Fruit fly (Drosophila melanogaster) S2 (cell line): ENCODE results near the gene Zip99C.
A peak's percentile ranks its signal among the peaks of the same experiment; 100 is the strongest.

Experiments
- CG8478 ChIP-seq: fragments of >200 bp; optimal IDR thresholded peaks from 2 replicates; lab custom pipeline; 2018
- CTCF ChIP-seq, 2 experiments: fragments of >200 bp; optimal IDR thresholded peaks; 2 replicates each; lab custom pipeline; 2018

DNA sequence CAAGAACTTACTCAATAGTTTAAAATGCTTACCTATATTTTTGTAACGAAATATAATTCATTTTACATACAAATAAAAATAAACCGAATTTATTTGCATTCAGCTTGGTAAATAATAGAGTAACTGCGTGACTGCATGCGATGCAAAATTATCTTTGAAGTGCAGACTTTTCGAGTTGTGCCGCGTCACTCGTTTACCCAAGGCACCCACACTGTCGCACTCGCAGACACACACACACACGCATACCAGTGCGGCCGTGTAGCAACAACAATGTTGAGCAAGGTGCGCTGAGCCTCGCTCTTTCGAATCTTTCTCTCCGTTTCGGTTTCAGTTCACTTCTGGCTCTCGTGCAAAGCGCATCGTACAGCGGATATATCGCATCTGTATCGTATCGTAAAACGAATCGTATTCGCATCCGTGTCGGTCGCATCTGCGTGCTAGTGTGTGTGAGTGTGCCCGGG lies 8.1 kb upstream of the Zip99C start, which contains the start of gene CG31038:
- TF ChIP-seq CTCF (optimal IDR thresholded peaks at IDR 0.05; lab: Kevin White, UChicago), result peak in 1 of 2 experiments; percentile 16
- TF ChIP-seq CG8478 (lab: Kevin White, UChicago), result no peak
